Fruit fly (Drosophila melanogaster) whole organism, embryonic: ENCODE measurements around the gene G6P.

Experiments
- Asciz ChIP-seq: fragments of 200-800 bp; sonication (Bioruptor generic); optimal IDR thresholded peaks from 2 replicates; lab custom pipeline; 2017; ENCODE audit warnings: missing biosample characterization, mild to moderate bottlenecking, missing genetic modification characterization, missing genetic modification reagents
- Atf-2 ChIP-seq: fragments of 200-800 bp; sonication (Bioruptor generic); optimal IDR thresholded peaks from 2 replicates; lab custom pipeline; 2016; ENCODE audit warnings: missing biosample characterization, missing genetic modification characterization
- Bdp1 ChIP-seq: fragments of 200-800 bp; sonication (Bioruptor generic); optimal IDR thresholded peaks from 3 replicates; lab custom pipeline; 2016; ENCODE audit warnings: missing biosample characterization, missing genetic modification characterization
- BtbVII ChIP-seq: fragments of 200-800 bp; sonication (Bioruptor generic); optimal IDR thresholded peaks from 3 replicates; lab custom pipeline; 2017; ENCODE audit warnings: missing biosample characterization, mild to moderate bottlenecking, missing genetic modification characterization
- CG11085 ChIP-seq: fragments of 200-800 bp; sonication (Bioruptor generic); IDR thresholded peaks from 2 replicates; pipeline ENCODE4 v1.3.6; 2022; ENCODE audit warnings: missing biosample characterization, missing genetic modification characterization
- CG11456 ChIP-seq: fragments of 200-800 bp; sonication (Bioruptor generic); IDR thresholded peaks from 3 replicates; pipeline ENCODE4 v1.3.6; 2022; ENCODE audit warnings: missing biosample characterization, missing genetic modification characterization
- CG11504 ChIP-seq: fragments of 200-800 bp; sonication (Bioruptor generic); optimal IDR thresholded peaks from 3 replicates; lab custom pipeline; 2019; ENCODE audit warnings: missing biosample characterization, mild to moderate bottlenecking, missing genetic modification characterization, moderate library complexity
- CG12744 ChIP-seq: fragments of 200-800 bp; sonication (Bioruptor generic); optimal IDR thresholded peaks from 2 replicates; lab custom pipeline; 2016; ENCODE audit warnings: missing biosample characterization, missing genetic modification characterization
- CG15514 ChIP-seq: fragments of 200-800 bp; sonication (Bioruptor generic); optimal IDR thresholded peaks from 3 replicates; lab custom pipeline; 2017; ENCODE audit warnings: missing biosample characterization, missing genetic modification characterization, mild to moderate bottlenecking, moderate library complexity, missing genetic modification reagents
- CG1792 ChIP-seq: fragments of 200-800 bp; sonication (Bioruptor generic); optimal IDR thresholded peaks from 2 replicates; lab custom pipeline; 2016; ENCODE audit warnings: missing biosample characterization, missing genetic modification characterization
- CG2712 ChIP-seq: fragments of 200-800 bp; optimal IDR thresholded peaks from 3 replicates; lab custom pipeline; 2019; ENCODE audit warnings: missing biosample characterization, mild to moderate bottlenecking, missing genetic modification characterization, moderate library complexity
- CG2875 ChIP-seq: fragments of 200-800 bp; sonication (Bioruptor generic); optimal IDR thresholded peaks from 2 replicates; lab custom pipeline; 2017; ENCODE audit warnings: missing biosample characterization, mild to moderate bottlenecking, missing genetic modification characterization, missing genetic modification reagents
- CG32767 ChIP-seq: fragments of 200-800 bp; sonication (Bioruptor generic); IDR thresholded peaks from 2 replicates; pipeline ENCODE4 v1.3.6; 2022; ENCODE audit warnings: missing biosample characterization, missing genetic modification characterization
- CG3847 ChIP-seq: fragments of 200-800 bp; sonication (Bioruptor generic); IDR thresholded peaks from 2 replicates; pipeline ENCODE4 v1.3.6; 2022; ENCODE audit warnings: missing biosample characterization, missing genetic modification characterization
- CG4707 ChIP-seq: fragments of 200-800 bp; sonication (Bioruptor generic); optimal IDR thresholded peaks from 2 replicates; lab custom pipeline; 2018; ENCODE audit warnings: missing biosample characterization, mild to moderate bottlenecking, missing genetic modification characterization, moderate library complexity
- CG6175 ChIP-seq: fragments of 200-800 bp; sonication (Bioruptor generic); IDR thresholded peaks from 3 replicates; pipeline ENCODE4 v1.3.6; 2022; ENCODE audit warnings: missing biosample characterization, missing genetic modification characterization
- CG6689 ChIP-seq: fragments of 200-800 bp; sonication (Bioruptor generic); IDR thresholded peaks from 2 replicates; pipeline ENCODE4 v1.3.6; 2022; ENCODE audit warnings: missing biosample characterization, missing genetic modification characterization
- CG8089 ChIP-seq: fragments of 200-800 bp; sonication (Bioruptor generic); optimal IDR thresholded peaks from 3 replicates; lab custom pipeline; 2016; ENCODE audit warnings: missing biosample characterization, missing genetic modification characterization
- CG9437 ChIP-seq: fragments of 200-800 bp; sonication (Bioruptor generic); optimal IDR thresholded peaks from 2 replicates; lab custom pipeline; 2018; ENCODE audit warnings: missing biosample characterization, mild to moderate bottlenecking, missing genetic modification characterization
- CHES-1-like ChIP-seq: fragments of 200-800 bp; sonication (Bioruptor generic); optimal IDR thresholded peaks from 2 replicates; lab custom pipeline; 2016; ENCODE audit warnings: missing biosample characterization, missing genetic modification characterization
- Doc2 ChIP-seq: fragments of 200-800 bp; sonication (Bioruptor generic); IDR thresholded peaks from 2 replicates; pipeline ENCODE4 v1.3.6; 2022; ENCODE audit warnings: missing biosample characterization, missing genetic modification characterization
- Fer2 ChIP-seq: fragments of 200-800 bp; sonication (Bioruptor generic); optimal IDR thresholded peaks from 2 replicates; lab custom pipeline; 2018; ENCODE audit warnings: missing biosample characterization, mild to moderate bottlenecking, missing genetic modification characterization, moderate library complexity
- Hey ChIP-seq: fragments of 200-800 bp; sonication (Bioruptor generic); optimal IDR thresholded peaks from 3 replicates; lab custom pipeline; 2018; ENCODE audit warnings: missing biosample characterization, mild to moderate bottlenecking, missing genetic modification characterization
- Hr78 ChIP-seq, 2 experiments: fragments of 200-800 bp in 1 of 2; fragments of >200 bp in 1 of 2; sonication (Bioruptor generic) in 1 of 2; optimal IDR thresholded peaks; 2 replicates each; lab custom pipeline; 2017 to 2019; ENCODE audit warnings: missing biosample characterization in 2 of 2, missing genetic modification characterization in 2 of 2, mild to moderate bottlenecking in 1 of 2, moderate library complexity in 1 of 2
- Neu2 ChIP-seq: fragments of 200-800 bp; sonication (Bioruptor generic); optimal IDR thresholded peaks from 3 replicates; lab custom pipeline; 2016; ENCODE audit warnings: missing biosample characterization, missing genetic modification characterization, borderline replicate concordance
- PHDP ChIP-seq: fragments of 200-800 bp; sonication (Bioruptor generic); optimal IDR thresholded peaks from 3 replicates; lab custom pipeline; 2018; ENCODE audit warnings: missing biosample characterization, mild to moderate bottlenecking, missing genetic modification characterization, moderate library complexity
- Rx ChIP-seq: fragments of 200-800 bp; sonication (Bioruptor generic); IDR thresholded peaks from 2 replicates; pipeline ENCODE4 v1.3.6; 2022; ENCODE audit warnings: missing biosample characterization, missing genetic modification characterization
- ash1 ChIP-seq: fragments of 200-800 bp; sonication (Bioruptor generic); optimal IDR thresholded peaks from 2 replicates; lab custom pipeline; 2018; ENCODE audit warnings: missing biosample characterization, mild to moderate bottlenecking, missing genetic modification characterization
- az2 ChIP-seq: fragments of 200-800 bp; sonication (Bioruptor generic); optimal IDR thresholded peaks from 3 replicates; lab custom pipeline; 2016; ENCODE audit warnings: missing biosample characterization, missing genetic modification characterization
- bigmax ChIP-seq: fragments of 200-800 bp; sonication (Bioruptor generic); optimal IDR thresholded peaks from 2 replicates; lab custom pipeline; 2018; ENCODE audit warnings: missing biosample characterization, mild to moderate bottlenecking, missing genetic modification characterization
- dan ChIP-seq: fragments of 200-800 bp; sonication (Bioruptor generic); IDR thresholded peaks from 2 replicates; pipeline ENCODE4 v1.3.6; 2022; ENCODE audit warnings: missing biosample characterization, missing genetic modification characterization
- dimm ChIP-seq: fragments of 200-800 bp; sonication (Bioruptor generic); IDR thresholded peaks from 2 replicates; pipeline ENCODE4 v1.3.6; 2022; ENCODE audit warnings: missing biosample characterization, missing genetic modification characterization
- fu2 ChIP-seq: fragments of 200-800 bp; sonication (Bioruptor generic); optimal IDR thresholded peaks from 2 replicates; lab custom pipeline; 2016; ENCODE audit warnings: missing biosample characterization, missing genetic modification characterization
- gcm2 ChIP-seq: fragments of 200-800 bp; sonication (Bioruptor generic); optimal IDR thresholded peaks from 2 replicates; lab custom pipeline; 2016; ENCODE audit warnings: missing biosample characterization, missing genetic modification characterization
- hkb ChIP-seq, 2 experiments: fragments of 200-800 bp in 1 of 2; fragments of >200 bp in 1 of 2; sonication (Bioruptor generic) in 1 of 2; IDR thresholded peaks in 1 of 2; optimal IDR thresholded peaks in 1 of 2; 2 replicates each; pipeline versions ENCODE4 v1.3.6 to Lab custom; 2017 to 2022; ENCODE audit warnings: missing biosample characterization in 1 of 2, missing genetic modification characterization in 1 of 2
- luna ChIP-seq: fragments of 200-800 bp; sonication (Bioruptor generic); optimal IDR thresholded peaks from 2 replicates; lab custom pipeline; 2016; ENCODE audit warnings: missing biosample characterization, missing genetic modification characterization
- mld ChIP-seq: fragments of 200-800 bp; sonication (Bioruptor generic); IDR thresholded peaks from 3 replicates; pipeline ENCODE4 v1.3.6; 2022; ENCODE audit warnings: missing biosample characterization, missing genetic modification characterization; ENCODE audit not compliant: partially characterized antibody
- nerfin-2 ChIP-seq: fragments of 200-800 bp; sonication (Bioruptor generic); IDR thresholded peaks from 2 replicates; pipeline ENCODE4 v1.3.6; 2022; ENCODE audit warnings: missing biosample characterization, missing genetic modification characterization; ENCODE audit not compliant: partially characterized antibody
- odd ChIP-seq: fragments of 200-800 bp; sonication (Bioruptor generic); optimal IDR thresholded peaks from 2 replicates; lab custom pipeline; 2017; ENCODE audit warnings: missing biosample characterization, mild to moderate bottlenecking, missing genetic modification characterization
- phol ChIP-seq: fragments of 200-800 bp; sonication (Bioruptor generic); optimal IDR thresholded peaks from 3 replicates; lab custom pipeline; 2018; ENCODE audit warnings: missing biosample characterization, mild to moderate bottlenecking, missing genetic modification characterization, moderate library complexity
- rib ChIP-seq: fragments of 200-800 bp; sonication (Bioruptor generic); IDR thresholded peaks from 2 replicates; pipeline ENCODE4 v1.3.6; 2022; ENCODE audit warnings: missing biosample characterization, missing genetic modification characterization
- ro ChIP-seq: fragments of 200-800 bp; sonication (Bioruptor generic); IDR thresholded peaks from 2 replicates; pipeline ENCODE4 v1.3.6; 2022; ENCODE audit warnings: missing biosample characterization, missing genetic modification characterization
- sens-2 ChIP-seq: fragments of 200-800 bp; sonication (Bioruptor generic); IDR thresholded peaks from 2 replicates; pipeline ENCODE4 v1.3.6; 2022; ENCODE audit warnings: missing biosample characterization, missing genetic modification characterization
- sisA ChIP-seq: fragments of 200-800 bp; sonication (Bioruptor generic); IDR thresholded peaks from 2 replicates; pipeline ENCODE4 v1.3.6; 2022; ENCODE audit warnings: missing biosample characterization, missing genetic modification characterization
- sob ChIP-seq: fragments of 200-800 bp; sonication (Bioruptor generic); IDR thresholded peaks from 2 replicates; pipeline ENCODE4 v1.3.6; 2022; ENCODE audit warnings: missing biosample characterization, missing genetic modification characterization
- trh ChIP-seq: fragments of 200-800 bp; sonication (Bioruptor generic); optimal IDR thresholded peaks from 2 replicates; lab custom pipeline; 2016; ENCODE audit warnings: missing biosample characterization, missing genetic modification characterization
- unpg ChIP-seq: fragments of 200-800 bp; sonication (Bioruptor generic); optimal IDR thresholded peaks from 3 replicates; lab custom pipeline; 2018; ENCODE audit warnings: missing biosample characterization, mild to moderate bottlenecking, missing genetic modification characterization, moderate library complexity
- zen2 ChIP-seq: fragments of 200-800 bp; sonication (Bioruptor generic); IDR thresholded peaks from 3 replicates; pipeline ENCODE4 v1.3.6; 2022; ENCODE audit warnings: missing biosample characterization, missing genetic modification characterization; ENCODE audit not compliant: partially characterized antibody

The G6P gene

dm6 chr2L:2855773-2856615 is 40.4 kb upstream of the G6P start, which contains the start of the genes CG3104 and RpS21 (continued):
- TF ChIP-seq CG9437 (GFP tag; lab: Kevin White, UChicago) (peak; percentile 58), nerfin-2 (no peak), Bdp1 (GFP tag; lab: Kevin White, UChicago) (peak; percentile 67), ash1 (GFP tag; lab: Kevin White, UChicago) (peak; percentile 77), mld (GFP tag; lab: Robert Waterston, UW) (no peak), dan (GFP tag; lab: Robert Waterston, UW) (no peak), Hey (peak; percentile 79), sens-2 (peak; percentile 89), gcm2 (GFP tag; lab: Kevin White, UChicago) (peak; percentile 76), CG32767 (GFP tag; lab: Robert Waterston, UW) (peak; percentile 63; the same call in 1 of the 2 replicates), fu2 (peak; percentile 82), sob (GFP tag; lab: Robert Waterston, UW) (peak; percentile 94), PHDP (tag; lab: Kevin White, UChicago) (peak; percentile 57), CG8089 (GFP tag; lab: Kevin White, UChicago) (peak; percentile 83), Neu2 (GFP tag; lab: Kevin White, UChicago) (no peak), Fer2 (tag; lab: Kevin White, UChicago) (peak; percentile 74), ro (GFP tag; lab: Robert Waterston, UW) (peak; percentile 76), dimm (GFP tag; lab: Robert Waterston, UW) (peak; percentile 66), az2 (peak; percentile 75), CG11456 (GFP tag; lab: Robert Waterston, UW) (peak; percentile 98), CG15514 (GFP tag; lab: Kevin White, UChicago) (peak; percentile 88), CG12744 (peak; percentile 71), rib (peak; percentile 31; the same call in 1 of the 2 replicates), BtbVII (peak; percentile 65), phol (tag; lab: Kevin White, UChicago) (peak; percentile 86), trh (GFP tag; lab: Kevin White, UChicago) (peak; percentile 65), unpg (GFP tag; lab: Kevin White, UChicago) (peak; percentile 56), CG3847 (GFP tag; lab: Robert Waterston, UW) (peak; percentile 92), CG11504 (tag; lab: Kevin White, UChicago) (peak; percentile 79), zen2 (GFP tag; lab: Robert Waterston, UW) (no peak; the same call in 2 of the 3 replicates), Hr78 (GFP tag; optimal IDR thresholded peaks at IDR 0.05; lab: Kevin White, UChicago) (no peak), Doc2 (no peak; the same call in none of the 2 replicates), Rx (GFP tag; lab: Robert Waterston, UW) (peak; percentile 90), CG2712 (tag; lab: Kevin White, UChicago) (peak; percentile 83), bigmax (GFP tag; lab: Kevin White, UChicago) (peak; percentile 63), CG6175 (GFP tag; lab: Robert Waterston, UW) (peak; percentile 87), CHES-1-like (GFP tag; lab: Kevin White, UChicago) (peak; percentile 80), CG1792 (GFP tag; lab: Kevin White, UChicago) (peak; percentile 80), Asciz (GFP tag; lab: Kevin White, UChicago) (peak; percentile 80), sisA (GFP tag; lab: Robert Waterston, UW) (peak; percentile 90), CG11085 (peak; percentile 95), CG4707 (GFP tag; lab: Kevin White, UChicago) (peak; percentile 69), luna (peak; percentile 50), CG6689 (GFP tag; lab: Robert Waterston, UW) (peak; percentile 62), CG2875 (GFP tag; lab: Kevin White, UChicago) (peak; percentile 77), Atf-2 (peak; percentile 64), odd (GFP tag; lab: Kevin White, UChicago) (peak; percentile 80), hkb (optimal IDR thresholded peaks at IDR 0.05; lab: Kevin White, UChicago) (peak; percentile 87), hkb (GFP tag; IDR thresholded peaks at IDR 0.05; lab: Robert Waterston, UW) (peak; percentile 65; the same call in 1 of the 2 replicates)
